Worm (Caenorhabditis elegans) whole organism, mixed stage, embryonic: ENCODE results near the gene ceh-51.

Experiments
- bed-3 ChIP-seq: fragments of 200-800 bp; sonication (Bioruptor generic); optimal IDR thresholded peaks from 3 replicates; lab custom pipeline; 2018; ENCODE audit warnings: mild to moderate bottlenecking, missing genetic modification characterization, moderate library complexity, missing compliant biosample characterization
- blmp-1 ChIP-seq: fragments of 150-350 bp; optimal IDR thresholded peaks from 2 replicates; lab custom pipeline; 2014; ENCODE audit warnings: missing biosample characterization, missing genetic modification characterization
- ceh-39 ChIP-seq: fragments of 150-350 bp; optimal IDR thresholded peaks from 2 replicates; lab custom pipeline; 2014; ENCODE audit warnings: missing biosample characterization, missing genetic modification characterization
- ceh-43 ChIP-seq: fragments of 200-800 bp; sonication (Bioruptor generic); optimal IDR thresholded peaks from 2 replicates; lab custom pipeline; 2018; ENCODE audit warnings: mild to moderate bottlenecking, missing genetic modification characterization, moderate library complexity, missing compliant biosample characterization
- ces-1 ChIP-seq: fragments of 150-350 bp; optimal IDR thresholded peaks from 2 replicates; lab custom pipeline; 2014; ENCODE audit warnings: missing biosample characterization, missing genetic modification reagents, missing genetic modification characterization
- cnd-1 ChIP-seq: fragments of 200-800 bp; sonication (Bioruptor generic); optimal IDR thresholded peaks from 2 replicates; lab custom pipeline; 2018; ENCODE audit warnings: mild to moderate bottlenecking, missing genetic modification characterization, missing compliant biosample characterization
- drap-1 ChIP-seq: fragments of 200-800 bp; sonication (Bioruptor generic); optimal IDR thresholded peaks from 3 replicates; lab custom pipeline; 2018; ENCODE audit warnings: mild to moderate bottlenecking, missing genetic modification characterization, missing compliant biosample characterization
- elt-1 ChIP-seq: sonication (generic microtip); optimal IDR thresholded peaks from 2 replicates; lab custom pipeline; 2017; ENCODE audit warnings: missing genetic modification characterization, mild to moderate bottlenecking, missing compliant biosample characterization, antibody characterized with exemption, moderate library complexity, borderline replicate concordance; ENCODE audit not compliant: insufficient read depth
- flh-1 ChIP-seq: fragments of 200-800 bp; sonication (Bioruptor generic); optimal IDR thresholded peaks from 2 replicates; lab custom pipeline; 2018; ENCODE audit warnings: mild to moderate bottlenecking, missing genetic modification characterization, moderate library complexity, missing compliant biosample characterization
- ham-2 ChIP-seq: fragments of 200-800 bp; sonication (Bioruptor generic); optimal IDR thresholded peaks from 2 replicates; lab custom pipeline; 2018; ENCODE audit warnings: mild to moderate bottlenecking, missing genetic modification characterization, missing compliant biosample characterization
- hlh-1 ChIP-seq: fragments of 150-350 bp; optimal IDR thresholded peaks from 2 replicates; lab custom pipeline; 2014; ENCODE audit warnings: missing biosample characterization, missing genetic modification reagents, missing genetic modification characterization
- lin-13 ChIP-seq: fragments of 150-350 bp; optimal IDR thresholded peaks from 2 replicates; lab custom pipeline; 2014; ENCODE audit warnings: missing biosample characterization, missing genetic modification characterization
- lin-32 ChIP-seq: fragments of 200-800 bp; sonication (Bioruptor generic); optimal IDR thresholded peaks from 2 replicates; lab custom pipeline; 2018; ENCODE audit warnings: mild to moderate bottlenecking, missing genetic modification characterization, missing compliant biosample characterization
- lsy-2 ChIP-seq: fragments of 150-350 bp; optimal IDR thresholded peaks from 2 replicates; lab custom pipeline; 2014; ENCODE audit warnings: missing biosample characterization, missing genetic modification characterization
- mep-1 ChIP-seq: fragments of 150-350 bp; optimal IDR thresholded peaks from 2 replicates; lab custom pipeline; 2017; ENCODE audit warnings: missing biosample characterization, missing genetic modification reagents, missing genetic modification characterization, inconsistent platforms
- mls-2 ChIP-seq: sonication (generic microtip); optimal IDR thresholded peaks from 2 replicates; lab custom pipeline; 2016; ENCODE audit warnings: mild to moderate bottlenecking, missing genetic modification characterization, moderate library complexity, missing compliant biosample characterization
- nhr-12 ChIP-seq: fragments of 150-350 bp; optimal IDR thresholded peaks from 2 replicates; lab custom pipeline; 2014; ENCODE audit warnings: missing biosample characterization, missing genetic modification characterization
- nhr-2 ChIP-seq: fragments of 150-350 bp; optimal IDR thresholded peaks from 2 replicates; lab custom pipeline; 2014; ENCODE audit warnings: missing biosample characterization, missing genetic modification characterization
- nhr-237 ChIP-seq: fragments of 150-350 bp; optimal IDR thresholded peaks from 2 replicates; lab custom pipeline; 2014; ENCODE audit warnings: missing biosample characterization, missing genetic modification characterization
- nhr-76 ChIP-seq: sonication (generic microtip); optimal IDR thresholded peaks from 2 replicates; lab custom pipeline; 2017; ENCODE audit warnings: missing biosample characterization, missing genetic modification characterization
- pha-4 ChIP-seq: fragments of 150-350 bp; optimal IDR thresholded peaks from 2 replicates; lab custom pipeline; 2018; ENCODE audit warnings: missing biosample characterization, missing genetic modification reagents, missing genetic modification characterization
- snpc-4 ChIP-seq: fragments of 150-350 bp; optimal IDR thresholded peaks from 2 replicates; lab custom pipeline; 2014; ENCODE audit warnings: missing biosample characterization, missing genetic modification characterization
- sptf-1 ChIP-seq: sonication (generic microtip); optimal IDR thresholded peaks from 2 replicates; lab custom pipeline; 2017; ENCODE audit warnings: mild to moderate bottlenecking, missing genetic modification characterization, moderate library complexity, missing compliant biosample characterization
- tbx-8 ChIP-seq: fragments of 200-800 bp; sonication (Bioruptor generic); optimal IDR thresholded peaks from 2 replicates; lab custom pipeline; 2018; ENCODE audit warnings: mild to moderate bottlenecking, missing genetic modification characterization, moderate library complexity, missing compliant biosample characterization
- unc-120 ChIP-seq: sonication (generic microtip); optimal IDR thresholded peaks from 2 replicates; lab custom pipeline; 2017; ENCODE audit warnings: missing genetic modification characterization, missing compliant biosample characterization; ENCODE audit not compliant: poor library complexity, severe bottlenecking
- unc-39 ChIP-seq: fragments of 150-350 bp; optimal IDR thresholded peaks from 2 replicates; lab custom pipeline; 2014; ENCODE audit warnings: missing biosample characterization, missing genetic modification characterization
- unc-62 ChIP-seq: fragments of 150-350 bp; optimal IDR thresholded peaks from 2 replicates; lab custom pipeline; 2014; ENCODE audit warnings: missing biosample characterization, missing genetic modification reagents, missing genetic modification characterization
- zip-8 ChIP-seq: fragments of 150-350 bp; optimal IDR thresholded peaks from 2 replicates; lab custom pipeline; 2014; ENCODE audit warnings: missing biosample characterization, missing genetic modification characterization

Gene ceh-51

ce11 chrV:18907519-18907918, 33.6 kb downstream of the ceh-51 start:
- no peak for TF ChIP-seq ham-2 (GFP tag; lab: Kevin White, UChicago)
- TF ChIP-seq elt-1 (tag; lab: Kevin White, UChicago) = peak; percentile 65

ce11 chrV:18909682-18910081, 35.7 kb downstream of the ceh-51 start:
- TF ChIP-seq ham-2 (GFP tag; lab: Kevin White, UChicago) (peak; percentile 37), nhr-237 (tag; lab: Kevin White, UChicago) (no peak), nhr-76 (tag; lab: Kevin White, UChicago) (no peak), flh-1 (GFP tag; lab: Kevin White, UChicago) (no peak), tbx-8 (no peak), nhr-12 (tag; lab: Kevin White, UChicago) (no peak), mls-2 (tag; lab: Kevin White, UChicago) (no peak)

- TF ChIP-seq sptf-1 (tag; lab: Kevin White, UChicago) (no peak), snpc-4 (tag; lab: Kevin White, UChicago) (no peak), ceh-39 (tag; lab: Kevin White, UChicago) (no peak), zip-8 (no peak), lin-32 (no peak)
- TF ChIP-seq, all 35 proteins: peak for 0
These were observed 37.8 kb downstream of the ceh-51 start, which contains the start of gene cyp-42A1 for ce11 chrV:18911736-18912135. Gene cyp-42A1 (plus strand): TSS chrV:18912036.

ce11 chrV:18912555-18912954, 38.6 kb downstream of the ceh-51 start:
- no peak for TF ChIP-seq bed-3 (GFP tag; lab: Kevin White, UChicago)
- no peak for TF ChIP-seq zip-8
- TF ChIP-seq unc-62 = no peak
- TF ChIP-seq ceh-39 (tag; lab: Kevin White, UChicago) = no peak
- no peak for TF ChIP-seq unc-39
- no peak for TF ChIP-seq mep-1 (tag; lab: Kevin White, UChicago)
- TF ChIP-seq cnd-1 (tag; lab: Kevin White, UChicago) = no peak
- TF ChIP-seq nhr-237 (tag; lab: Kevin White, UChicago) = no peak
- no peak for TF ChIP-seq ham-2 (GFP tag; lab: Kevin White, UChicago)
- no peak for TF ChIP-seq ces-1
- TF ChIP-seq sptf-1 (tag; lab: Kevin White, UChicago) = no peak
- TF ChIP-seq flh-1 (GFP tag; lab: Kevin White, UChicago) = no peak
- no peak for TF ChIP-seq mls-2 (tag; lab: Kevin White, UChicago)

ce11 chrV:18913120-18913519, 39.2 kb downstream of the ceh-51 start:
- TF ChIP-seq nhr-237 (tag; lab: Kevin White, UChicago) = no peak

- TF ChIP-seq blmp-1 (no peak), pha-4 (tag; lab: Kevin White, UChicago) (no peak), bed-3 (GFP tag; lab: Kevin White, UChicago) (no peak), snpc-4 (tag; lab: Kevin White, UChicago) (no peak), nhr-76 (tag; lab: Kevin White, UChicago) (no peak), hlh-1 (tag; lab: Kevin White, UChicago) (no peak), tbx-8 (no peak), elt-1 (tag; lab: Kevin White, UChicago) (no peak), lsy-2 (no peak), ceh-43 (GFP tag; lab: Kevin White, UChicago) (no peak), lin-13 (no peak), unc-62 (no peak), cnd-1 (tag; lab: Kevin White, UChicago) (no peak), unc-120 (tag; lab: Kevin White, UChicago) (no peak), flh-1 (GFP tag; lab: Kevin White, UChicago) (no peak), drap-1 (GFP tag; lab: Kevin White, UChicago) (no peak), nhr-2 (tag; lab: Kevin White, UChicago) (no peak), lin-32 (no peak)
These were observed 43.5 kb downstream of the ceh-51 start for ce11 chrV:18917396-18917795.
